Worm (Caenorhabditis elegans): Measurements from ENCODE around the gene T08D10.4.

DNA sequence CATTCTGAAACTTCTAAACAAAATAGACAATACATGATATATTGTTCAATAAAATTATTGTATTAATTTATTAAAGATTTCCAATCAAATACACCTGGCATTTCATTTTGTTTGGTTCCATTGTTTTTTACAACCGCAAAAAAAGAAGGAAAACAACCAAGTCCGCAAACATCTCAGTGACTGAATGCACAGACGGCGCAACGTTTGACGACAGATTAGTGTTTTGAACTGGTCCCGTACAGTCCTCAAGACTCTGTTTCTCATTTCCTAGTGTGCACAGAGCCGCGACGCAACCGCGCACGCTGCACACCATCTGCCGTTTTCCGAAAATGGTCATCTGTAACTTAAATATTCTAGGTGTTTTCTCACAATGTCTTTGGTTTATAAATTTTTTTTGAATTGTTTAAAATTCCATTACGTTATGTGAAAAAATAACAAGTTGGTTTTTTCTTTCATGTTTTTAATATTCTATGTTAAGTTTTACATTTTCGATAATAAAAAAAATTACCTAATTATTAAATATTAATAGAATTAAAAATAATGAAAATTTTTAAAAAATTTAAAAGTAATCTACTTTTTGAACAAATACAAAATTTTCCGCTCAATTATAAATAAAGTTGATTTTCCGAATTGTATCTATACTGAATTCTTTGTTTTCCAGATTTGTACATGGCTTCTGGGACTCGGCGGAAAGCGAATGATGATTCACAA is 4.8 kb downstream of the T08D10.4 start, which contains the start of gene lsd-1:
- TF ChIP-seq ceh-13 (GFP tag; optimal IDR thresholded peaks at IDR 0.05) (no peak), ama-1 (optimal IDR thresholded peaks at IDR 0.05) (no peak), tbx-11 (GFP tag; IDR thresholded peaks at IDR 0.05) (no peak), pes-1 (GFP tag; IDR thresholded peaks at IDR 0.05) (no peak), F13C5.2 (tag; optimal IDR thresholded peaks at IDR 0.05) (no peak), aly-1 (tag; optimal IDR thresholded peaks at IDR 0.05) (no peak), flt-1 (GFP tag; IDR thresholded peaks at IDR 0.05) (no peak), scrt-1 (GFP tag; IDR thresholded peaks at IDR 0.05) (no peak), ets-7 (tag; optimal IDR thresholded peaks at IDR 0.05) (no peak)
